Worm (Caenorhabditis elegans): Measurements from ENCODE around the gene adt-2.

The adt-2 gene

DNA sequence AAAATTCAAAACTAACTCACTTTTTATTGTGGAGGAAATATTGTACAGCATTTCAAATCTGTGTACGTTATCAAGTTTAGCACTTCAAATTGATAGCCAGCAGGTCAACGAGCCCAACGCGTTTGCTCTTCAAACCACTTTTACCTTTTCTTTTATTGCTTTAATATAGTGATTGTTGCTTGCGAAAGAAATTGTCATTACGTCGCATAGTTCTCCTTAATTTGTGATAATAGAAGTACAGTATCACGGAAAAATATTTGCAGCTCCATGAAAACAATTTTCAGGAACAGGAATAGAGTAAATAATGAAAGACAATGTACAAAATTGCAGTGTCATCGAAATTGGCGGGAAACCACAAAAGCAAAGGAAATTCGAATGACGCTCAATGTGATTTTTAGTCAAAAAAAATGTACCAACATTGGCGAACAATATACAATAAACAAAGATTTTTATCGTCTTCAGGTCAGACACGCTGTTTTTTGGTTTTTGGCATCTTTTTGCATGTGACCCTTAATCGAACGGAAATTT, 27.0 kb upstream of the adt-2 start, which contains the start of the genes PDB1.1 and F08C6.5:
Gene PDB1.1, minus strand, starts transcription at position 158 of the 528 bp plus-strand sequence.
Gene F08C6.5, plus strand, starts transcription at position 478 of the 528 bp plus-strand sequence.
- TF ChIP-seq C34F6.9 (tag; optimal IDR thresholded peaks at IDR 0.05): no peak
- TF ChIP-seq crh-2 (tag; optimal IDR thresholded peaks at IDR 0.05): peak; percentile 11
- peak; percentile 72 for TF ChIP-seq fos-1 (tag; optimal IDR thresholded peaks at IDR 0.05)

DNA sequence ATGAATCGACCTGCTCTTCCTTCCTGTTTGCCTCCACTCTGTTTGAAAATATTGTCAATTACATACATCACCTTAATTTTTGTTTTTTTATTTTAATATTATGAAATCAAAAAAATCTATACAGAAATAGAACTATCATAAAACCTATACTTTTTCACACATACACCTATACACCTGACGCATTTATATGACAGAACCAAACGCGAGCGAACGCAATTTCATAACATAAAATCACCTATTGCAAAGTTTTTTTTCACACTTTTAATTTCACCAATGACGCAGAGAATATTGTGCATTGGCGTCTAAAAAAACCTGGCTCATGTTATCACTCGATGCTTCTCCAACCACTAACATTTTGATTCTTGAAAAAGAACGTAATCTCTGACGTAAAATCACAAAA, 24.0 kb upstream of the adt-2 start:
- no peak for TF ChIP-seq nhr-25 (tag; optimal IDR thresholded peaks at IDR 0.05)
- no peak for TF ChIP-seq gmeb-1 (tag; optimal IDR thresholded peaks at IDR 0.05)
- TF ChIP-seq aly-2 (tag; optimal IDR thresholded peaks at IDR 0.05): no peak
- TF ChIP-seq elt-3 (tag; optimal IDR thresholded peaks at IDR 0.05): no peak
- TF ChIP-seq nhr-129 (tag; optimal IDR thresholded peaks at IDR 0.05): no peak
- TF ChIP-seq mab-5 (tag; optimal IDR thresholded peaks at IDR 0.05): no peak
- TF ChIP-seq ZK546.5 (tag; optimal IDR thresholded peaks at IDR 0.05): no peak
- TF ChIP-seq ztf-4 (tag; optimal IDR thresholded peaks at IDR 0.05): no peak
- TF ChIP-seq nhr-10 (tag; optimal IDR thresholded peaks at IDR 0.05): no peak
- TF ChIP-seq ceh-16 (tag; optimal IDR thresholded peaks at IDR 0.05): no peak

DNA sequence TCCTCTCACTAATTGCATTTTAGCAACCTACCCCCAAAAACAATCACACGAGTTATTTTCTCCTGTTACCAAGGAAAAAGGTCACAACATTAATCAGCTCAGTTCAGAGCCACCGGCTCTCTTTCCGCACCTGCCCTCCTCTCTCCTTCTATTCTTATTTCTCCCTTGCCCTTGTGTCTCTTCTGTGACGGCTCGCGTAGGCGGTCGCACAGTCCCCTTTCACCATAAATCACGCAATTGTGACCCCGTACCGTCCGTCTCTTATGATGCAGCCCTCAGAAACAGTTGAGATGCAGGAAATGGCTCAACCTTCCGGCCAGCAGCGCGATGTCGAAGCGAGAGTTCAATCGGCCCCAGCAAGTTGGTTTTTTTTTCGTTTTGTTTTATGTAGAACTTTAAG, 23.4 kb upstream of the adt-2 start, which contains the start of gene sto-1:
Gene sto-1, plus strand, starts transcription at position 200 of the 400 bp plus-strand sequence.
- TF ChIP-seq nhr-11 (tag; optimal IDR thresholded peaks at IDR 0.05) (no peak), ceh-82 (tag; optimal IDR thresholded peaks at IDR 0.05) (no peak), lin-39 (tag; optimal IDR thresholded peaks at IDR 0.05) (no peak), ZK546.5 (tag; optimal IDR thresholded peaks at IDR 0.05) (no peak), lin-13 (GFP tag; optimal IDR thresholded peaks at IDR 0.05) (no peak), nhr-12 (tag; optimal IDR thresholded peaks at IDR 0.05) (no peak), fos-1 (tag; optimal IDR thresholded peaks at IDR 0.05) (no peak), snpc-4 (tag; optimal IDR thresholded peaks at IDR 0.05) (no peak), nhr-21 (tag; optimal IDR thresholded peaks at IDR 0.05) (no peak), nhr-77 (tag; optimal IDR thresholded peaks at IDR 0.05) (no peak), mbf-1 (tag; optimal IDR thresholded peaks at IDR 0.05) (no peak), unc-62 (GFP tag; optimal IDR thresholded peaks at IDR 0.05) (no peak)

DNA sequence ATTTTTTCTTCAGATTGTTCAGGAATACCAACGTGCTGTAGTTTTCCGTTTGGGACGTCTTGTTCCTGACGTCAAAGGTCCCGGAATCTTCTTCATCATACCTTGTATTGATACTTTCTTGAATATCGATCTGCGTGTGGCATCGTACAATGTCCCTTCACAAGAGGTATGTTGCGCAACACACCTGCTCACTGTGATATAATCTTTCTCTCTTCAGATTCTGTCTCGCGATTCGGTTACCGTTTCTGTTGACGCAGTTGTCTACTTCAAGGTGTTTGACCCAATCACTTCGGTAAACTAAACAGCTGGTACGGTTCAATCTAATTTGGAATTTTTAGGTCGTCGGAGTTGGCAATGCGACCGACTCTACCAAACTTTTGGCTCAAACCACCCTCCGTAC, 22.6 kb upstream of the adt-2 start:
- TF ChIP-seq nhr-237 (tag; optimal IDR thresholded peaks at IDR 0.05): no peak
- no peak for TF ChIP-seq unc-62 (GFP tag; optimal IDR thresholded peaks at IDR 0.05)
- TF ChIP-seq crh-2 (tag; optimal IDR thresholded peaks at IDR 0.05): no peak
- TF ChIP-seq snpc-4 (tag; optimal IDR thresholded peaks at IDR 0.05): no peak
- no peak for TF ChIP-seq lsy-2 (tag; optimal IDR thresholded peaks at IDR 0.05)
- TF ChIP-seq nhr-23 (tag; optimal IDR thresholded peaks at IDR 0.05): no peak
- TF ChIP-seq mbf-1 (tag; optimal IDR thresholded peaks at IDR 0.05): no peak
- TF ChIP-seq fos-1 (tag; optimal IDR thresholded peaks at IDR 0.05): no peak
- TF ChIP-seq nhr-11 (tag; optimal IDR thresholded peaks at IDR 0.05): no peak
- no peak for TF ChIP-seq ztf-1 (GFP tag; conservative IDR thresholded peaks at IDR 0.05)
- no peak for TF ChIP-seq nhr-25 (tag; optimal IDR thresholded peaks at IDR 0.05)
- TF ChIP-seq lin-13 (GFP tag; optimal IDR thresholded peaks at IDR 0.05): no peak
- TF ChIP-seq skn-1 (tag; optimal IDR thresholded peaks at IDR 0.05): no peak
- no peak for TF ChIP-seq sma-9 (GFP tag; optimal IDR thresholded peaks at IDR 0.05)
- TF ChIP-seq sma-9 (tag; optimal IDR thresholded peaks at IDR 0.05): no peak
- no peak for TF ChIP-seq C34F6.9 (tag; optimal IDR thresholded peaks at IDR 0.05)

DNA sequence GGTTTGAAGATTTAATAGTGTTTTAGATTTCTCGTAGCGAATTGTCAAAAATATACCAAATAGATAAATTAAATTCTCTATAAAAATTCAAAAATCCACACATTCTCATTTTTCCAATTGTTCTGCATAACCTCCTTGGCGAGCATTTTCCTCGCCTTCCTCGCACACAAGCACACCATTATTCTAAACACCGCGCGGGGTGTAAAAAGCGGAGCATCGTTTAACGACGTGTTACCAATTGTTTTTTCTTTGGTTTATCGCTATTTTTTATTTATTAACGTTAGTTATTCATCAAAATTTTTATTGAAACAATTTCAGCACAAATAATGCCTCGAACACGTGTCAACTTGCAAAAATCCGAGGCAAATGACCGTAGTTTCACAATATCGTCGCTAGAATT, 21.0 kb upstream of the adt-2 start, which contains the start of gene vps-52:
Gene vps-52, plus strand, starts transcription at position 319 of the 400 bp plus-strand sequence.
- TF ChIP-seq C34F6.9 (tag; optimal IDR thresholded peaks at IDR 0.05) (peak; percentile 22), nhr-129 (tag; optimal IDR thresholded peaks at IDR 0.05) (peak; percentile 9), unc-55 (GFP tag; optimal IDR thresholded peaks at IDR 0.05) (peak; percentile 55), ama-1 (optimal IDR thresholded peaks at IDR 0.05) (no peak)

DNA sequence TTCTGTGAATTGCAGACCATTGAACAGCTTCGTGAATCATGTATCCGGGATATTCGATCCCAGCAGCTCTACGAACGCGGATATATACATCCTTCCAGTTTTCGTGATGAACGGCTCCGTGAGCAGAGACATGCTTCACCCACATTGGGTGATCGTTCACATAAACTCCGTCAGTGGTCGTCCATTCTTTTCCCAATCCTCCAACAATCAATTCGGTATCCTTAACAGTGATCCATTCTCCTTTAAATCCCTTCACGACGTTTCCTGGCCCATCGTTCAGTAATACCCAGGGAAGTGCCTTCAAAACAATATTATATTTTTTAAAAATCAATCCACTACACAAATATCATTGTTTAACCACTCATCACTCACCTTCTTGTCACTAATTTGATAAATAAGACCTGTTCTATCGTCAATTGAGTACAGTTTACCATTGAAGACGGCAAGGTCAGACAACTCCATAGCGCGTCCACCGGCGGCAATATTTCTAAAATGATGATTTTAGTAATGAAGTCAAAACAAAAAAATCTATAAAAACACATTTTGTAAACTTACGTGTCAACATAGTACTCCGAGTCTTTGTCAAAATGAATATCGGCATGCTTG, 17.2 kb upstream of the adt-2 start:
- TF ChIP-seq sma-3 (GFP tag; optimal IDR thresholded peaks at IDR 0.05) (peak; percentile 34), alr-1 (tag; optimal IDR thresholded peaks at IDR 0.05) (no peak), lin-39 (tag; optimal IDR thresholded peaks at IDR 0.05) (no peak), ceh-82 (tag; optimal IDR thresholded peaks at IDR 0.05) (no peak), skn-1 (tag; optimal IDR thresholded peaks at IDR 0.05) (no peak), egl-27 (tag; optimal IDR thresholded peaks at IDR 0.05) (no peak), nhr-25 (tag; optimal IDR thresholded peaks at IDR 0.05) (peak; percentile 26), ztf-1 (GFP tag; conservative IDR thresholded peaks at IDR 0.05) (no peak), nhr-12 (tag; optimal IDR thresholded peaks at IDR 0.05) (no peak)

All from whole organism, L2 larva.